Worm (Caenorhabditis elegans) whole organism, L3 larva: ENCODE data around the gene eat-6.

Experiments used
- R02D3.7 ChIP-seq: fragments of 150-350 bp; optimal IDR thresholded peaks from 2 replicates; lab custom pipeline; 2014; ENCODE audit warnings: missing biosample characterization, missing genetic modification characterization
- ZK546.5 ChIP-seq: sonication (generic microtip); optimal IDR thresholded peaks from 2 replicates; lab custom pipeline; 2017; ENCODE audit warnings: missing biosample characterization, missing genetic modification characterization
- ceh-16 ChIP-seq: sonication (generic microtip); optimal IDR thresholded peaks from 2 replicates; lab custom pipeline; 2017; ENCODE audit warnings: missing biosample characterization, missing genetic modification characterization
- egl-5 ChIP-seq: fragments of 150-350 bp; optimal IDR thresholded peaks from 2 replicates; lab custom pipeline; 2017; ENCODE audit warnings: missing biosample characterization, missing genetic modification reagents, missing genetic modification characterization, inconsistent platforms
- nhr-237 ChIP-seq: fragments of 150-350 bp; optimal IDR thresholded peaks from 2 replicates; lab custom pipeline; 2014; ENCODE audit warnings: missing biosample characterization, missing genetic modification characterization

ce11 chrV:13165244-13165643 lies 35.4 kb upstream of the eat-6 start:
- no peak for TF ChIP-seq ceh-16 (tag; lab: Kevin White, UChicago)
- TF ChIP-seq ZK546.5 (tag; lab: Kevin White, UChicago), result no peak
- no peak for TF ChIP-seq egl-5 (tag; lab: Kevin White, UChicago)
- no peak for TF ChIP-seq nhr-237 (tag; lab: Kevin White, UChicago)
- TF ChIP-seq R02D3.7, result no peak
